Fruit fly (Drosophila melanogaster): ENCODE measurements around the gene Afg3l2.
A peak's percentile ranks its signal among the peaks of the same experiment; 100 is the strongest.

Gene Afg3l2

dm6 chr3L:17209402-17209801 lies 32.5 kb downstream of the Afg3l2 start (continued):
- TF ChIP-seq CG2712 (tag; optimal IDR thresholded peaks at IDR 0.05) (peak; percentile 30), cwo (GFP tag; optimal IDR thresholded peaks at IDR 0.05) (no peak), sens (GFP tag) (peak; percentile 83), CG15601 (tag; optimal IDR thresholded peaks at IDR 0.05) (peak; percentile 12), zen (tag; optimal IDR thresholded peaks at IDR 0.05) (peak; percentile 47), zfh1 (GFP tag; IDR thresholded peaks at IDR 0.05) (0 out of 3 replicates have a peak, but pooled peaks have one; percentile 37), CG9797 (GFP tag; optimal IDR thresholded peaks at IDR 0.05) (no peak), CG9932 (GFP tag; IDR thresholded peaks at IDR 0.05) (no peak), Dek (tag; optimal IDR thresholded peaks at IDR 0.05) (no peak), fd102C (GFP tag; optimal IDR thresholded peaks at IDR 0.05) (no peak), onecut (GFP tag; IDR thresholded peaks at IDR 0.05) (no peak), Trl (optimal IDR thresholded peaks at IDR 0.05) (no peak), Trl (GFP tag; optimal IDR thresholded peaks at IDR 0.05) (no peak), CG1603 (tag; optimal IDR thresholded peaks at IDR 0.05) (peak; percentile 30), corto (GFP tag; optimal IDR thresholded peaks at IDR 0.05) (no peak), az2 (GFP tag; optimal IDR thresholded peaks at IDR 0.05) (no peak), CG7987 (GFP tag; optimal IDR thresholded peaks at IDR 0.05) (no peak), tgo (GFP tag; IDR thresholded peaks at IDR 0.05) (no peak), Camta (GFP tag; optimal IDR thresholded peaks at IDR 0.05) (no peak), CG3847 (GFP tag; IDR thresholded peaks at IDR 0.05) (0 out of 2 replicates have a peak, but pooled peaks have one; percentile 10), CG7556 (GFP tag; optimal IDR thresholded peaks at IDR 0.05) (peak; percentile 1), Ssrp (tag; optimal IDR thresholded peaks at IDR 0.05) (no peak), CG7372 (GFP tag; IDR thresholded peaks at IDR 0.05) (no peak), ranshi (GFP tag; IDR thresholded peaks at IDR 0.05) (no peak), fd96Cb (tag; optimal IDR thresholded peaks at IDR 0.05) (peak; percentile 10), CG9727 (GFP tag; optimal IDR thresholded peaks at IDR 0.05) (peak; percentile 28), CG12155 (GFP tag; optimal IDR thresholded peaks at IDR 0.05) (no peak), row (GFP tag; IDR thresholded peaks at IDR 0.05) (peak; percentile 26; the same call in 1 of the 3 replicates), inv (GFP tag; IDR thresholded peaks at IDR 0.05; ENCODE audit: partially characterized antibody) (no peak), CG31224 (GFP tag; IDR thresholded peaks at IDR 0.05) (no peak), CG15514 (GFP tag; optimal IDR thresholded peaks at IDR 0.05) (no peak), sob (GFP tag; IDR thresholded peaks at IDR 0.05) (peak; percentile 7; the same call in 1 of the 2 replicates), Elba2 (GFP tag; optimal IDR thresholded peaks at IDR 0.05) (peak; percentile 52), kah (GFP tag; optimal IDR thresholded peaks at IDR 0.05) (no peak), bigmax (GFP tag; optimal IDR thresholded peaks at IDR 0.05) (no peak), CG1792 (GFP tag; optimal IDR thresholded peaks at IDR 0.05) (no peak), CG17802 (tag; optimal IDR thresholded peaks at IDR 0.05) (no peak), CG16779 (GFP tag; IDR thresholded peaks at IDR 0.05) (no peak), D (optimal IDR thresholded peaks at IDR 0.05) (no peak), D (GFP tag; optimal IDR thresholded peaks at IDR 0.05) (no peak), pzg (GFP tag; optimal IDR thresholded peaks at IDR 0.05) (no peak), ftz-f1 (GFP tag; optimal IDR thresholded peaks at IDR 0.05) (no peak), gem (tag; optimal IDR thresholded peaks at IDR 0.05) (peak; percentile 56), shn (GFP tag; optimal IDR thresholded peaks at IDR 0.05) (no peak), bcd (GFP tag; optimal IDR thresholded peaks at IDR 0.05) (no peak), grau (tag; optimal IDR thresholded peaks at IDR 0.05) (no peak), CG4404 (GFP tag; IDR thresholded peaks at IDR 0.05) (no peak), CG2120 (GFP tag; optimal IDR thresholded peaks at IDR 0.05) (peak; percentile 9), unpg (GFP tag; optimal IDR thresholded peaks at IDR 0.05) (peak; percentile 15), CG17829 (tag; optimal IDR thresholded peaks at IDR 0.05) (no peak), phol (tag; optimal IDR thresholded peaks at IDR 0.05) (no peak), tx (GFP tag; optimal IDR thresholded peaks at IDR 0.05) (no peak)
